Worm (Caenorhabditis elegans): ENCODE measurements around the gene dlc-5.

DNA sequence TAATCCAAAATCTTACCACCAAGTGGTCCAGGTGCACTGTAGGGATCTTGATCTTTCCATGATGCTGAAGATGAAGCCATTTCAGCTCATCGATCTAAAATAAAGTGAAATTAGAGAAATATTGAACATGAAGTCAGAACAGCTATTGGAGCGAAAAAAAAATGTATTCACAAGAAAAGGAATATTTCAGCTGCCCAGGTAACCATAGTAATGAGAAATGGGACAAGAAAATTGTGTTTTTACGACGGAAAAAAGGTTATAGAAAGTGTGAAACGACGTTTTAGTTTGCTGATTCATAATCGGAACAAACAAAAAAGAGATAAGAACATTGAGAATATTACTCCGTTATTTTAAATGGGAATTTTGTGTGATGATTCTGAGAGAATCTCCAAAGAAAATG lies 35.1 kb downstream of the dlc-5 start, which contains the start of gene Y73B6BL.27:
- TF ChIP-seq snpc-4 (GFP tag; optimal IDR thresholded peaks at IDR 0.05) = no peak
- no peak for TF ChIP-seq snpc-4 (tag; optimal IDR thresholded peaks at IDR 0.05)
- TF ChIP-seq cebp-2 (GFP tag; IDR thresholded peaks at IDR 0.05) = no peak
- no peak for TF ChIP-seq hrde-1 (tag; optimal IDR thresholded peaks at IDR 0.05; ENCODE audit: borderline replicate concordance)
- no peak for TF ChIP-seq F49E8.2 (tag; optimal IDR thresholded peaks at IDR 0.05; ENCODE audit: insufficient read depth)
- TF ChIP-seq egrh-3 (GFP tag; IDR thresholded peaks at IDR 0.05) = no peak
- TF ChIP-seq ama-1 (optimal IDR thresholded peaks at IDR 0.05) = no peak
- TF ChIP-seq ama-1 (GFP tag; optimal IDR thresholded peaks at IDR 0.05) = no peak
- TF ChIP-seq F55B11.4 (tag; optimal IDR thresholded peaks at IDR 0.05; ENCODE audit: borderline replicate concordance, insufficient read depth) = no peak
- no peak for TF ChIP-seq F23B12.7 (tag; optimal IDR thresholded peaks at IDR 0.05; ENCODE audit: insufficient read depth)
- no peak for TF ChIP-seq unc-62 (GFP tag; optimal IDR thresholded peaks at IDR 0.05)
- TF ChIP-seq ceh-58 (GFP tag; IDR thresholded peaks at IDR 0.05) = no peak
- no peak for TF ChIP-seq lsl-1 (GFP tag; optimal IDR thresholded peaks at IDR 0.05)
- no peak for TF ChIP-seq pbrm-1 (GFP tag; IDR thresholded peaks at IDR 0.05)
